Worm (Caenorhabditis elegans): ENCODE measurements around the gene lsm-1.

Gene lsm-1

ce11 chrII:11157660-11158059 is 30.9 kb downstream of the lsm-1 start (continued):
- TF ChIP-seq pqm-1 (tag; optimal IDR thresholded peaks at IDR 0.05) (no peak), C38D4.7 (GFP tag; optimal IDR thresholded peaks at IDR 0.05) (peak; percentile 32), ceh-18 (tag; optimal IDR thresholded peaks at IDR 0.05) (peak; percentile 48), syd-9 (tag; optimal IDR thresholded peaks at IDR 0.05) (peak; percentile 47), dmd-4 (tag; optimal IDR thresholded peaks at IDR 0.05; ENCODE audit: borderline replicate concordance) (peak; percentile 19), lin-11 (tag; optimal IDR thresholded peaks at IDR 0.05) (no peak), T23F11.4 (GFP tag; optimal IDR thresholded peaks at IDR 0.05) (no peak), elt-4 (tag; optimal IDR thresholded peaks at IDR 0.05) (no peak), unc-55 (GFP tag; optimal IDR thresholded peaks at IDR 0.05) (no peak), hlh-8 (tag; optimal IDR thresholded peaks at IDR 0.05) (no peak), sdc-2 (tag; optimal IDR thresholded peaks at IDR 0.05) (peak; percentile 35), ets-4 (tag; optimal IDR thresholded peaks at IDR 0.05) (no peak), unc-42 (tag; optimal IDR thresholded peaks at IDR 0.05) (peak; percentile 49), pros-1 (tag; optimal IDR thresholded peaks at IDR 0.05) (no peak), hlh-30 (tag; optimal IDR thresholded peaks at IDR 0.05; ENCODE audit: insufficient read depth) (no peak), dve-1 (tag; optimal IDR thresholded peaks at IDR 0.05) (peak; percentile 51), ceh-48 (tag; optimal IDR thresholded peaks at IDR 0.05) (peak; percentile 26), tbx-7 (tag; optimal IDR thresholded peaks at IDR 0.05) (no peak), C08G9.2 (tag; optimal IDR thresholded peaks at IDR 0.05) (peak; percentile 38), pax-1 (tag; optimal IDR thresholded peaks at IDR 0.05) (no peak), ceh-9 (tag; optimal IDR thresholded peaks at IDR 0.05) (no peak)

- TF ChIP-seq K02D7.2 (tag; optimal IDR thresholded peaks at IDR 0.05) (no peak), fkh-10 (GFP tag; optimal IDR thresholded peaks at IDR 0.05) (no peak), lin-11 (tag; optimal IDR thresholded peaks at IDR 0.05) (no peak), sdc-2 (tag; optimal IDR thresholded peaks at IDR 0.05) (no peak), C08G9.2 (tag; optimal IDR thresholded peaks at IDR 0.05) (no peak), ahr-1 (tag; optimal IDR thresholded peaks at IDR 0.05) (no peak), nhr-232 (tag; optimal IDR thresholded peaks at IDR 0.05) (no peak), eyg-1 (tag; optimal IDR thresholded peaks at IDR 0.05) (no peak), ceh-19 (GFP tag; optimal IDR thresholded peaks at IDR 0.05) (no peak), tbx-7 (tag; optimal IDR thresholded peaks at IDR 0.05) (no peak), ztf-16 (tag; optimal IDR thresholded peaks at IDR 0.05) (no peak), syd-9 (tag; optimal IDR thresholded peaks at IDR 0.05) (no peak), sox-2 (GFP tag; IDR thresholded peaks at IDR 0.05) (no peak), ceh-9 (tag; optimal IDR thresholded peaks at IDR 0.05) (no peak), elt-2 (tag; optimal IDR thresholded peaks at IDR 0.05) (no peak)
Observed at ce11 chrII:11161675-11162074, 34.9 kb downstream of the lsm-1 start.

DNA sequence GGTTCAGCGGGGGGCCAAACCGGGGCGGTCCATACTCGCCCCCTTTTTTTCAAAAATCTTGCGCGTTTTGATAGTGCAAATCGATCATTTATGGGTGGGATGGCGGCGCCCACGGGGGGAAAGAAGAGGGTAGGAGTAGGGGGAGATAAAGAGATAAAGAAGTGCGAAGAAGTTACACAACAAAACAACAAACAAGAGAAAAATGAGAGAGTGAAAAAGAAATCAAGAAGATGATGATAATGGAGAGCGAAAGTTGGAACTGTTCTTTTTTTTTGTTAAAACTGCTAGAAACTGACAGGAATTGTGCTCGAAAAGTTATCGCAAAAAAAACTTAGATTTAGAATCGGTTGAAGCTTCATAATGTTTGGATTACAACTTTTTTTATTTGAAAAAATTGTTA is 35.6 kb downstream of the lsm-1 start, which contains the start of gene ptr-13:
ptr-13 (minus strand) TSS at position 92 of the 400 bp plus-strand sequence.
- no peak for TF ChIP-seq C08G9.2 (tag; optimal IDR thresholded peaks at IDR 0.05)
- no peak for TF ChIP-seq hlh-30 (tag; optimal IDR thresholded peaks at IDR 0.05; ENCODE audit: insufficient read depth)
- TF ChIP-seq elt-4 (tag; optimal IDR thresholded peaks at IDR 0.05), result no peak
- TF ChIP-seq sox-2 (GFP tag; IDR thresholded peaks at IDR 0.05), result no peak
- no peak for TF ChIP-seq pqm-1 (tag; optimal IDR thresholded peaks at IDR 0.05)
- no peak for TF ChIP-seq hlh-6 (tag; optimal IDR thresholded peaks at IDR 0.05)
- TF ChIP-seq pha-4 (tag; optimal IDR thresholded peaks at IDR 0.05), result no peak

- TF ChIP-seq ref-2 (tag; optimal IDR thresholded peaks at IDR 0.05), result no peak
- no peak for TF ChIP-seq ceh-30 (tag; optimal IDR thresholded peaks at IDR 0.05)
- no peak for TF ChIP-seq unc-86 (tag; optimal IDR thresholded peaks at IDR 0.05)
- TF ChIP-seq pag-3 (tag; optimal IDR thresholded peaks at IDR 0.05; ENCODE audit: borderline replicate concordance), result no peak
- no peak for TF ChIP-seq pros-1 (tag; optimal IDR thresholded peaks at IDR 0.05)
- no peak for TF ChIP-seq hlh-15 (tag; optimal IDR thresholded peaks at IDR 0.05)
- TF ChIP-seq F13H6.1 (tag; optimal IDR thresholded peaks at IDR 0.05), result no peak
- TF ChIP-seq ceh-6 (GFP tag; optimal IDR thresholded peaks at IDR 0.05), result no peak
- no peak for TF ChIP-seq ttx-3 (tag; optimal IDR thresholded peaks at IDR 0.05)
- no peak for TF ChIP-seq elt-4 (tag; optimal IDR thresholded peaks at IDR 0.05)
- no peak for TF ChIP-seq ama-1 (optimal IDR thresholded peaks at IDR 0.05)
- no peak for TF ChIP-seq pax-1 (tag; optimal IDR thresholded peaks at IDR 0.05)
Observed at ce11 chrII:11163291-11163690, 36.5 kb downstream of the lsm-1 start.

Data from whole organism, late embryonic.